Worm (Caenorhabditis elegans) whole organism, L2 larva: Measurements from ENCODE around the gene ZK154.4.

ENCODE experiments used
- F13H6.1 ChIP-seq: sonication (generic microtip); optimal IDR thresholded peaks from 2 replicates; lab custom pipeline; 2016; ENCODE audit warnings: missing genetic modification characterization, missing compliant biosample characterization
- aly-2 ChIP-seq: fragments of 150-350 bp; optimal IDR thresholded peaks from 2 replicates; lab custom pipeline; 2014; ENCODE audit warnings: missing biosample characterization, missing genetic modification characterization
- egl-27 ChIP-seq: sonication (generic microtip); optimal IDR thresholded peaks from 3 replicates; lab custom pipeline; 2017; ENCODE audit warnings: missing biosample characterization, missing genetic modification reagents, missing genetic modification characterization
- elt-3 ChIP-seq: sonication (generic microtip); optimal IDR thresholded peaks from 2 replicates; lab custom pipeline; 2017; ENCODE audit warnings: missing biosample characterization, missing genetic modification characterization
- lsy-2 ChIP-seq, 2 experiments: fragments of 150-350 bp in 1 of 2; sonication (generic microtip) in 1 of 2; optimal IDR thresholded peaks; 2 replicates each; lab custom pipeline; 2014 to 2017; ENCODE audit warnings: missing biosample characterization in 2 of 2, missing genetic modification characterization in 2 of 2

- TF ChIP-seq elt-3 (tag; lab: Kevin White, UChicago) (no peak), aly-2 (no peak), F13H6.1 (tag; lab: Kevin White, UChicago) (no peak), egl-27 (no peak), lsy-2 (tag; optimal IDR thresholded peaks at IDR 0.05; lab: Kevin White, UChicago) (no peak)
Measured at ce11 chrX:7781827-7782226, 388 bp downstream of the ZK154.4 start.
